Fruit fly (Drosophila melanogaster) whole organism, wandering third instar larva: ENCODE data around the gene wge.

Source experiments
- CG32264 ChIP-seq: fragments of 200-800 bp; sonication (Bioruptor generic); optimal IDR thresholded peaks from 2 replicates; lab custom pipeline; 2016; ENCODE audit warnings: missing biosample characterization, missing genetic modification characterization
- CG9705 ChIP-seq: fragments of 200-800 bp; sonication (Bioruptor generic); optimal IDR thresholded peaks from 2 replicates; lab custom pipeline; 2018; ENCODE audit warnings: missing biosample characterization, mild to moderate bottlenecking, missing genetic modification characterization
- CrebA ChIP-seq: fragments of 200-800 bp; sonication (Bioruptor generic); optimal IDR thresholded peaks from 2 replicates; lab custom pipeline; 2016; ENCODE audit warnings: missing biosample characterization, mild to moderate bottlenecking, missing genetic modification characterization, borderline replicate concordance
- Dfd ChIP-seq: fragments of >200 bp; optimal IDR thresholded peaks from 2 replicates; lab custom pipeline; 2017; ENCODE audit warnings: missing biosample characterization, missing genetic modification characterization
- Dif ChIP-seq: fragments of 200-275, 200-300 bp; sonication (Bioruptor generic); optimal IDR thresholded peaks from 2 replicates; lab custom pipeline; 2018; ENCODE audit warnings: missing biosample characterization, missing genetic modification characterization; ENCODE audit not compliant: partially characterized antibody
- GATAd ChIP-seq: sonication (Bioruptor generic); optimal IDR thresholded peaks from 2 replicates; lab custom pipeline; 2016; ENCODE audit warnings: missing biosample characterization, missing genetic modification characterization
- HLH106 ChIP-seq: fragments of 200-800 bp; optimal IDR thresholded peaks from 3 replicates; lab custom pipeline; 2019; ENCODE audit warnings: missing biosample characterization, mild to moderate bottlenecking, missing genetic modification characterization, moderate library complexity
- Hr78 ChIP-seq: fragments of >200 bp; optimal IDR thresholded peaks from 2 replicates; lab custom pipeline; 2017; ENCODE audit warnings: missing biosample characterization, missing genetic modification characterization
- Hr83 ChIP-seq: fragments of 200-300 bp; sonication (Bioruptor generic); optimal IDR thresholded peaks from 2 replicates; lab custom pipeline; 2016; ENCODE audit warnings: missing biosample characterization, mild to moderate bottlenecking, missing genetic modification characterization, moderate library complexity; ENCODE audit not compliant: poor library complexity, severe bottlenecking
- Jra ChIP-seq: sonication (Bioruptor generic); optimal IDR thresholded peaks from 2 replicates; lab custom pipeline; 2016; ENCODE audit warnings: missing biosample characterization, missing genetic modification characterization
- Myc ChIP-seq: fragments of >200 bp; optimal IDR thresholded peaks from 2 replicates; lab custom pipeline; 2017
- N ChIP-seq: fragments of >200 bp; optimal IDR thresholded peaks from 2 replicates; lab custom pipeline; 2018; ENCODE audit warnings: missing biosample characterization, missing external identifiers, missing genetic modification characterization
- OdsH ChIP-seq: fragments of 200-800 bp; sonication (Bioruptor generic); optimal IDR thresholded peaks from 2 replicates; lab custom pipeline; 2016; ENCODE audit warnings: missing biosample characterization, mild to moderate bottlenecking, missing genetic modification characterization
- Rel ChIP-seq, 2 experiments: fragments of 200-800 bp; sonication (Bioruptor generic) in 1 of 2; optimal IDR thresholded peaks; 2 replicates in 1 of 2; 3 replicates in 1 of 2; lab custom pipeline; 2016 to 2019; ENCODE audit warnings: mild to moderate bottlenecking in 2 of 2, missing biosample characterization in 2 of 2, missing genetic modification characterization in 2 of 2, moderate library complexity in 1 of 2
- Sp1 ChIP-seq: fragments of 200-800 bp; sonication (Bioruptor generic); optimal IDR thresholded peaks from 3 replicates; lab custom pipeline; 2019; ENCODE audit warnings: missing biosample characterization, mild to moderate bottlenecking, missing genetic modification characterization, moderate library complexity
- Vsx2 ChIP-seq: fragments of 200-300, 225-300 bp; sonication (Bioruptor generic); optimal IDR thresholded peaks from 2 replicates; lab custom pipeline; 2018; ENCODE audit warnings: missing biosample characterization, missing genetic modification characterization; ENCODE audit not compliant: partially characterized antibody
- br ChIP-seq: fragments of 200-800 bp; sonication (Bioruptor generic); optimal IDR thresholded peaks from 2 replicates; lab custom pipeline; 2016; ENCODE audit warnings: missing biosample characterization, missing genetic modification characterization
- dsf ChIP-seq: sonication (Bioruptor generic); optimal IDR thresholded peaks from 2 replicates; lab custom pipeline; 2016; ENCODE audit warnings: missing biosample characterization, missing genetic modification characterization, borderline replicate concordance
- ey ChIP-seq: fragments of 200-800 bp; sonication (Bioruptor generic); optimal IDR thresholded peaks from 2 replicates; lab custom pipeline; 2016; ENCODE audit warnings: missing biosample characterization, missing genetic modification characterization
- foxo ChIP-seq, 2 experiments: fragments of 200-800 bp; sonication (Bioruptor generic); optimal IDR thresholded peaks; 2 replicates in 1 of 2; 3 replicates in 1 of 2; lab custom pipeline; 2016 to 2017; ENCODE audit warnings: missing biosample characterization in 2 of 2, missing genetic modification characterization in 2 of 2
- fru ChIP-seq: fragments of 200-800 bp; sonication (Bioruptor generic); optimal IDR thresholded peaks from 3 replicates; lab custom pipeline; 2016; ENCODE audit warnings: missing biosample characterization, mild to moderate bottlenecking, missing genetic modification characterization
- h ChIP-seq: fragments of 200-800 bp; sonication (Bioruptor generic); optimal IDR thresholded peaks from 3 replicates; lab custom pipeline; 2016; ENCODE audit warnings: missing biosample characterization, mild to moderate bottlenecking, missing genetic modification characterization
- jim ChIP-seq: fragments of 175-275, 200-325 bp; sonication (Bioruptor generic); optimal IDR thresholded peaks from 2 replicates; lab custom pipeline; 2016; ENCODE audit warnings: missing biosample characterization, mild to moderate bottlenecking, missing genetic modification characterization
- lola ChIP-seq: fragments of >200 bp; optimal IDR thresholded peaks from 2 replicates; lab custom pipeline; 2017; ENCODE audit warnings: missing biosample characterization, missing genetic modification characterization
- psq ChIP-seq: fragments of 200-800 bp; sonication (Bioruptor generic); optimal IDR thresholded peaks from 3 replicates; lab custom pipeline; 2017; ENCODE audit warnings: missing biosample characterization, mild to moderate bottlenecking, missing genetic modification characterization, moderate library complexity
- rgr ChIP-seq: fragments of 200-800 bp; sonication (Bioruptor generic); optimal IDR thresholded peaks from 3 replicates; lab custom pipeline; 2016; ENCODE audit warnings: missing biosample characterization, mild to moderate bottlenecking, missing genetic modification characterization
- sage ChIP-seq: fragments of 200-800 bp; sonication (Bioruptor generic); optimal IDR thresholded peaks from 2 replicates; lab custom pipeline; 2016; ENCODE audit warnings: missing biosample characterization, mild to moderate bottlenecking, missing genetic modification characterization
- sv ChIP-seq: fragments of 200-800 bp; sonication (Bioruptor generic); optimal IDR thresholded peaks from 3 replicates; lab custom pipeline; 2016; ENCODE audit warnings: missing biosample characterization, missing genetic modification characterization
- tai ChIP-seq: sonication (Bioruptor generic); optimal IDR thresholded peaks from 2 replicates; lab custom pipeline; 2016; ENCODE audit warnings: missing biosample characterization, missing genetic modification characterization
- usp ChIP-seq: fragments of >200 bp; optimal IDR thresholded peaks from 2 replicates; lab custom pipeline; 2017; ENCODE audit warnings: missing biosample characterization, missing genetic modification characterization
- woc ChIP-seq: sonication (Bioruptor generic); optimal IDR thresholded peaks from 2 replicates; lab custom pipeline; 2016; ENCODE audit warnings: missing biosample characterization, mild to moderate bottlenecking, missing genetic modification characterization

The wge gene

dm6 chr3R:22686336-22686874 is 34.5 kb downstream of the wge start, which contains the start of the genes Gclm and CG17625:
Gene Gclm, minus strand, starts transcription at chr3R:22686510.
Gene CG17625, plus strand, starts transcription at chr3R:22686849.
- TF ChIP-seq tai (GFP tag; lab: Kevin White, UChicago) = no peak
- TF ChIP-seq ey (GFP tag; lab: Kevin White, UChicago) = peak; percentile 3
- no peak for TF ChIP-seq GATAd (GFP tag; lab: Kevin White, UChicago)
- no peak for TF ChIP-seq N (GFP tag; lab: Kevin White, UChicago)
- TF ChIP-seq Dif (GFP tag; lab: Kevin White, UChicago) = no peak
- TF ChIP-seq sv = peak; percentile 47
- no peak for TF ChIP-seq sage (GFP tag; lab: Kevin White, UChicago)
- TF ChIP-seq Hr78 = no peak
- TF ChIP-seq CG9705 (GFP tag; lab: Kevin White, UChicago) = peak; percentile 26
- no peak for TF ChIP-seq CG32264 (GFP tag; lab: Kevin White, UChicago)
- peak; percentile 59 for TF ChIP-seq Sp1 (GFP tag; lab: Kevin White, UChicago)
- TF ChIP-seq dsf (GFP tag; lab: Kevin White, UChicago) = peak; percentile 34
- TF ChIP-seq CrebA (GFP tag; lab: Kevin White, UChicago) = no peak
- no peak for TF ChIP-seq lola (GFP tag; lab: Kevin White, UChicago)
- no peak for TF ChIP-seq Vsx2 (GFP tag; lab: Kevin White, UChicago)
- TF ChIP-seq Hr83 (GFP tag; lab: Kevin White, UChicago) = peak; percentile 52
- TF ChIP-seq foxo (GFP tag; optimal IDR thresholded peaks at IDR 0.05; lab: Kevin White, UChicago) = peak in 1 of 2 experiments; percentile 55
- TF ChIP-seq Dfd = no peak
- peak; percentile 60 for TF ChIP-seq br
- TF ChIP-seq rgr (GFP tag; lab: Kevin White, UChicago) = peak; percentile 61
- TF ChIP-seq h (GFP tag; lab: Kevin White, UChicago) = peak; percentile 67
- TF ChIP-seq psq (GFP tag; lab: Kevin White, UChicago) = peak; percentile 46
- no peak for TF ChIP-seq Myc (lab: Kevin White, UChicago)
- peak; percentile 58 for TF ChIP-seq OdsH (GFP tag; lab: Kevin White, UChicago)
- peak; percentile 42 for TF ChIP-seq woc (GFP tag; lab: Kevin White, UChicago)
- TF ChIP-seq Rel (GFP tag; optimal IDR thresholded peaks at IDR 0.05; lab: Kevin White, UChicago) = no peak
- peak; percentile 57 for TF ChIP-seq Rel (tag; optimal IDR thresholded peaks at IDR 0.05; lab: Kevin White, UChicago)
- peak; percentile 48 for TF ChIP-seq fru
- peak; percentile 64 for TF ChIP-seq HLH106 (tag; lab: Kevin White, UChicago)
- TF ChIP-seq jim (GFP tag; lab: Kevin White, UChicago) = no peak

- TF ChIP-seq Sp1 (GFP tag; lab: Kevin White, UChicago) = no peak
Observed at dm6 chr3R:22684948-22685253, 36.0 kb downstream of the wge start.

- TF ChIP-seq usp (GFP tag; lab: Kevin White, UChicago) (no peak), Jra (GFP tag; lab: Kevin White, UChicago) (peak; percentile 17), h (GFP tag; lab: Kevin White, UChicago) (peak; percentile 31), lola (GFP tag; lab: Kevin White, UChicago) (no peak), CG9705 (GFP tag; lab: Kevin White, UChicago) (peak; percentile 10), N (GFP tag; lab: Kevin White, UChicago) (no peak), tai (GFP tag; lab: Kevin White, UChicago) (no peak), CrebA (GFP tag; lab: Kevin White, UChicago) (no peak), HLH106 (tag; lab: Kevin White, UChicago) (no peak), Rel (GFP tag; optimal IDR thresholded peaks at IDR 0.05; lab: Kevin White, UChicago) (no peak), Rel (tag; optimal IDR thresholded peaks at IDR 0.05; lab: Kevin White, UChicago) (peak; percentile 75), sage (GFP tag; lab: Kevin White, UChicago) (no peak), foxo (GFP tag; optimal IDR thresholded peaks at IDR 0.05; lab: Kevin White, UChicago) (peak in 1 of 2 experiments; percentile 33), jim (GFP tag; lab: Kevin White, UChicago) (no peak), fru (no peak)
Observed at dm6 chr3R:22684044-22684947, 36.7 kb downstream of the wge start.
